Worm (Caenorhabditis elegans) whole organism, L4 larva: ENCODE measurements around the gene clec-169.

Experiments
- aha-1 ChIP-seq: fragments of 150-350 bp; peaks from one replicate; lab custom pipeline; 2014; ENCODE audit warnings: missing biosample characterization, missing genetic modification characterization
- ceh-28 ChIP-seq: fragments of 150-350 bp; optimal IDR thresholded peaks from 2 replicates; lab custom pipeline; 2014; ENCODE audit warnings: missing biosample characterization, missing genetic modification reagents, missing genetic modification characterization
- ceh-82 ChIP-seq: sonication (generic microtip); optimal IDR thresholded peaks from 2 replicates; lab custom pipeline; 2017; ENCODE audit warnings: missing biosample characterization, missing genetic modification characterization
- daf-19 ChIP-seq: fragments of 200-800 bp; sonication (Bioruptor generic); conservative IDR thresholded peaks from 2 replicates; pipeline ENCODE4 v1.3.6; 2022; ENCODE audit warnings: missing genetic modification characterization, missing compliant biosample characterization
- egl-27 ChIP-seq: sonication (generic microtip); optimal IDR thresholded peaks from 3 replicates; lab custom pipeline; 2017; ENCODE audit warnings: missing biosample characterization, missing genetic modification reagents, missing genetic modification characterization
- hlh-30 ChIP-seq: sonication (generic microtip); optimal IDR thresholded peaks from 2 replicates; lab custom pipeline; 2017; ENCODE audit warnings: antibody characterized with exemption, mild to moderate bottlenecking, missing genetic modification characterization, missing compliant biosample characterization; ENCODE audit not compliant: insufficient read depth
- madf-5 ChIP-seq, 2 experiments: fragments of 200-800 bp; sonication (Bioruptor generic); IDR thresholded peaks; 2 replicates each; pipeline ENCODE4 v1.3.6; 2022; ENCODE audit warnings: missing compliant biosample characterization in 2 of 2, missing genetic modification characterization in 2 of 2
- mep-1 ChIP-seq: fragments of 150-350 bp; sonication (generic microtip); optimal IDR thresholded peaks from 3 replicates; lab custom pipeline; 2014; ENCODE audit warnings: missing biosample characterization, missing genetic modification characterization
- nhr-11 ChIP-seq: fragments of 150-350 bp; optimal IDR thresholded peaks from 2 replicates; lab custom pipeline; 2014; ENCODE audit warnings: missing biosample characterization, missing genetic modification characterization
- pqm-1 ChIP-seq: sonication (generic microtip); optimal IDR thresholded peaks from 2 replicates; lab custom pipeline; 2017; ENCODE audit warnings: missing biosample characterization, missing genetic modification characterization
- spr-1 ChIP-seq: sonication (generic microtip); optimal IDR thresholded peaks from 2 replicates; lab custom pipeline; 2016; ENCODE audit warnings: mild to moderate bottlenecking, missing genetic modification characterization, missing compliant biosample characterization
- ztf-7 ChIP-seq: fragments of 150-350 bp; optimal IDR thresholded peaks from 2 replicates; lab custom pipeline; 2014; ENCODE audit warnings: missing biosample characterization, missing genetic modification characterization

DNA sequence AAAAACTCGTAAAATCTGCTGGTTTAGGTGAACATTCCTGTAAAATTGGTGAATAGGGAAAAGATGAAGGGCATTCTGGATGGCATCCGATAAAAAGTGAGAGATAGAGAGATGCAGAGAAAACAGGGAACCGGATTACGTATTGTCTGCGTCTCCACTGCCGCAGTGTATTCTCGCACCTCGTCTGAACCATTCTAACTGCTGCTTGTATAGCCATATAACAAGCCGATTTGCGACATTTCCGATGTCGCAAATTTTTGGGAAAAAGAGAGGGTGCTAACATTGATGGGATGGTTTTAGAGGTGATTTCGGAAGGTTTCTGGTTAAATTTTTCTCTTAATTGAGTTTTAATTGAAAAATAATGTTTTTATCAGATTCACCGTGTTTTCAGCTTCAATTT, 40.0 kb upstream of the clec-169 start, which contains the start of gene W09G12.10:
- TF ChIP-seq spr-1 (no peak), ceh-28 (tag; lab: Kevin White, UChicago) (no peak), ceh-82 (tag; lab: Kevin White, UChicago) (no peak), ztf-7 (tag; lab: Kevin White, UChicago) (no peak), aha-1 (no peak), nhr-11 (tag; lab: Kevin White, UChicago) (no peak), mep-1 (no peak), egl-27 (tag; lab: Kevin White, UChicago) (no peak), daf-19 (GFP tag; lab: Robert Waterston, UW) (no peak), pqm-1 (tag; lab: Kevin White, UChicago) (no peak), hlh-30 (tag; lab: Kevin White, UChicago) (no peak), madf-5 (GFP tag; IDR thresholded peaks at IDR 0.05; lab: Robert Waterston, UW) (no peak)
